Fruit fly (Drosophila melanogaster) whole organism: ENCODE results near the gene Cad74A.

Experiments used
- CG8478 ChIP-seq: fragments of >200 bp; optimal IDR thresholded peaks from 2 replicates; lab custom pipeline; 2018; ENCODE audit warnings: inconsistent platforms
- Dll ChIP-seq: fragments of >200 bp; optimal IDR thresholded peaks from 2 replicates; lab custom pipeline; 2017
- EcR ChIP-seq, 2 experiments: fragments of >200 bp; optimal IDR thresholded peaks; 2 replicates each; lab custom pipeline; 2017; ENCODE audit warnings: missing biosample characterization in 2 of 2, missing genetic modification characterization in 2 of 2, missing genetic modification reagents in 2 of 2
- pan ChIP-seq: fragments of >200 bp; optimal IDR thresholded peaks from 2 replicates; lab custom pipeline; 2017
- psq ChIP-seq: fragments of >200 bp; optimal IDR thresholded peaks from 2 replicates; lab custom pipeline; 2017
- usp ChIP-seq: fragments of >200 bp; optimal IDR thresholded peaks from 2 replicates; lab custom pipeline; 2017; ENCODE audit warnings: missing biosample characterization, missing genetic modification characterization, mixed read lengths

- TF ChIP-seq pan (lab: Kevin White, UChicago) (no peak), psq (lab: Kevin White, UChicago) (no peak), usp (GFP tag; lab: Kevin White, UChicago) (no peak), CG8478 (no peak), Dll (lab: Kevin White, UChicago) (no peak), EcR (GFP tag; optimal IDR thresholded peaks at IDR 0.05; lab: Kevin White, UChicago) (no peak)
These were observed 28.3 kb upstream of the Cad74A start for dm6 chr3L:17407480-17408093.
